Fruit fly (Drosophila melanogaster) whole organism, embryonic: Measurements from ENCODE around the gene wge.

Experiments
- B-H1 ChIP-seq: fragments of 200-800 bp; sonication (Bioruptor generic); IDR thresholded peaks from 3 replicates; pipeline ENCODE4 v1.3.6; 2022; ENCODE audit warnings: missing biosample characterization, missing genetic modification characterization
- CG10366 ChIP-seq: fragments of 200-800 bp; sonication (Bioruptor generic); IDR thresholded peaks from 2 replicates; pipeline ENCODE4 v1.3.6; 2022; ENCODE audit warnings: missing biosample characterization, missing genetic modification characterization
- CG10654 ChIP-seq: fragments of 200-800 bp; sonication (Bioruptor generic); optimal IDR thresholded peaks from 2 replicates; lab custom pipeline; 2016; ENCODE audit warnings: missing biosample characterization, missing genetic modification characterization
- CG11504 ChIP-seq: fragments of 200-800 bp; sonication (Bioruptor generic); optimal IDR thresholded peaks from 3 replicates; lab custom pipeline; 2019; ENCODE audit warnings: missing biosample characterization, mild to moderate bottlenecking, missing genetic modification characterization, moderate library complexity
- CG11560 ChIP-seq: fragments of 200-800 bp; sonication (Bioruptor generic); IDR thresholded peaks from 3 replicates; pipeline ENCODE4 v1.3.6; 2022; ENCODE audit warnings: missing biosample characterization, missing genetic modification characterization
- CG12155 ChIP-seq: fragments of 200-800 bp; sonication (Bioruptor generic); optimal IDR thresholded peaks from 3 replicates; lab custom pipeline; 2016; ENCODE audit warnings: missing biosample characterization, missing genetic modification characterization
- CG12744 ChIP-seq: fragments of 200-800 bp; sonication (Bioruptor generic); optimal IDR thresholded peaks from 2 replicates; lab custom pipeline; 2016; ENCODE audit warnings: missing biosample characterization, missing genetic modification characterization
- CG12769 ChIP-seq: fragments of 200-800 bp; sonication (Bioruptor generic); optimal IDR thresholded peaks from 2 replicates; lab custom pipeline; 2019; ENCODE audit warnings: missing biosample characterization, mild to moderate bottlenecking, missing genetic modification characterization, moderate library complexity
- CG13424 ChIP-seq: fragments of 200-800 bp; sonication (Bioruptor generic); optimal IDR thresholded peaks from 2 replicates; lab custom pipeline; 2019; ENCODE audit warnings: missing biosample characterization, mild to moderate bottlenecking, missing genetic modification characterization, moderate library complexity
- CG15479 ChIP-seq: fragments of 200-800 bp; sonication (Bioruptor generic); optimal IDR thresholded peaks from 3 replicates; lab custom pipeline; 2019; ENCODE audit warnings: missing biosample characterization, mild to moderate bottlenecking, missing genetic modification characterization, moderate library complexity
- CG1647 ChIP-seq: fragments of 200-800 bp; sonication (Bioruptor generic); optimal IDR thresholded peaks from 3 replicates; lab custom pipeline; 2016; ENCODE audit warnings: missing biosample characterization, missing genetic modification characterization
- CG17568 ChIP-seq: fragments of 200-800 bp; sonication (Bioruptor generic); optimal IDR thresholded peaks from 2 replicates; lab custom pipeline; 2018; ENCODE audit warnings: missing biosample characterization, mild to moderate bottlenecking, missing genetic modification characterization, moderate library complexity
- CG18011 ChIP-seq: fragments of 200-800 bp; sonication (Bioruptor generic); optimal IDR thresholded peaks from 2 replicates; lab custom pipeline; 2017; ENCODE audit warnings: missing biosample characterization, missing genetic modification characterization, mild to moderate bottlenecking, moderate library complexity, missing genotype
- CG18262 ChIP-seq: fragments of 200-800 bp; optimal IDR thresholded peaks from 3 replicates; lab custom pipeline; 2019; ENCODE audit warnings: missing biosample characterization, mild to moderate bottlenecking, missing genetic modification characterization, moderate library complexity
- CG18764 ChIP-seq: fragments of 200-800 bp; sonication (Bioruptor generic); optimal IDR thresholded peaks from 3 replicates; lab custom pipeline; 2016; ENCODE audit warnings: missing biosample characterization, missing genetic modification characterization
- CG2875 ChIP-seq: fragments of 200-800 bp; sonication (Bioruptor generic); optimal IDR thresholded peaks from 2 replicates; lab custom pipeline; 2017; ENCODE audit warnings: missing biosample characterization, mild to moderate bottlenecking, missing genetic modification characterization, missing genetic modification reagents
- CG3281 ChIP-seq: fragments of 200-800 bp; sonication (Bioruptor generic); optimal IDR thresholded peaks from 3 replicates; lab custom pipeline; 2017; ENCODE audit warnings: missing biosample characterization, mild to moderate bottlenecking, missing genetic modification characterization
- CG34376 ChIP-seq: fragments of 200-800 bp; sonication (Bioruptor generic); optimal IDR thresholded peaks from 2 replicates; lab custom pipeline; 2018; ENCODE audit warnings: missing biosample characterization, mild to moderate bottlenecking, missing genetic modification characterization
- CG6813 ChIP-seq: fragments of 200-800 bp; sonication (Bioruptor generic); optimal IDR thresholded peaks from 2 replicates; lab custom pipeline; 2017; ENCODE audit warnings: missing biosample characterization, missing genetic modification characterization, mild to moderate bottlenecking, moderate library complexity, missing genetic modification reagents
- CG8944 ChIP-seq: fragments of 200-800 bp; sonication (Bioruptor generic); optimal IDR thresholded peaks from 3 replicates; lab custom pipeline; 2016; ENCODE audit warnings: missing biosample characterization, missing genetic modification characterization
- CG9609 ChIP-seq: fragments of 200-800 bp; sonication (Bioruptor generic); optimal IDR thresholded peaks from 3 replicates; lab custom pipeline; 2016; ENCODE audit warnings: missing biosample characterization, missing genetic modification characterization
- CrebB ChIP-seq: fragments of 200-800 bp; sonication (Bioruptor generic); optimal IDR thresholded peaks from 3 replicates; lab custom pipeline; 2018; ENCODE audit warnings: missing biosample characterization, mild to moderate bottlenecking, missing genetic modification characterization
- ERR ChIP-seq: fragments of 200-800 bp; sonication (Bioruptor generic); optimal IDR thresholded peaks from 2 replicates; lab custom pipeline; 2016; ENCODE audit warnings: missing biosample characterization, missing genetic modification characterization
- Fer2 ChIP-seq: fragments of 200-800 bp; sonication (Bioruptor generic); optimal IDR thresholded peaks from 2 replicates; lab custom pipeline; 2018; ENCODE audit warnings: missing biosample characterization, mild to moderate bottlenecking, missing genetic modification characterization, moderate library complexity
- HLH3B ChIP-seq: fragments of 200-800 bp; sonication (Bioruptor generic); IDR thresholded peaks from 2 replicates; pipeline ENCODE4 v1.3.6; 2022; ENCODE audit warnings: missing biosample characterization, missing genetic modification characterization
- HmgD ChIP-seq: fragments of 200-800 bp; sonication (Bioruptor generic); optimal IDR thresholded peaks from 3 replicates; lab custom pipeline; 2016; ENCODE audit warnings: missing biosample characterization, missing genetic modification characterization
- Hmr ChIP-seq: fragments of 200-800 bp; sonication (Bioruptor generic); optimal IDR thresholded peaks from 3 replicates; lab custom pipeline; 2017; ENCODE audit warnings: mild to moderate bottlenecking, missing biosample characterization, missing genetic modification reagents, missing genetic modification characterization
- Neu2 ChIP-seq: fragments of 200-800 bp; sonication (Bioruptor generic); optimal IDR thresholded peaks from 3 replicates; lab custom pipeline; 2016; ENCODE audit warnings: missing biosample characterization, missing genetic modification characterization, borderline replicate concordance
- Nf-YB ChIP-seq: fragments of 200-800 bp; sonication (Bioruptor generic); optimal IDR thresholded peaks from 3 replicates; lab custom pipeline; 2019; ENCODE audit warnings: missing biosample characterization, mild to moderate bottlenecking, missing genetic modification characterization, moderate library complexity
- Nf-YC ChIP-seq: fragments of 200-800 bp; optimal IDR thresholded peaks from 3 replicates; lab custom pipeline; 2019; ENCODE audit warnings: missing biosample characterization, mild to moderate bottlenecking, missing genetic modification characterization, moderate library complexity
- Oaz ChIP-seq: fragments of 200-800 bp; sonication (Bioruptor generic); IDR thresholded peaks from 2 replicates; pipeline ENCODE4 v1.3.6; 2022; ENCODE audit warnings: missing biosample characterization, missing genetic modification characterization
- PHDP ChIP-seq: fragments of 200-800 bp; sonication (Bioruptor generic); optimal IDR thresholded peaks from 3 replicates; lab custom pipeline; 2018; ENCODE audit warnings: missing biosample characterization, mild to moderate bottlenecking, missing genetic modification characterization, moderate library complexity
- Spps ChIP-seq: fragments of 200-800 bp; sonication (Bioruptor generic); optimal IDR thresholded peaks from 2 replicates; lab custom pipeline; 2018; ENCODE audit warnings: missing biosample characterization, mild to moderate bottlenecking, missing genetic modification characterization
- Tbp ChIP-seq: fragments of >200 bp; optimal IDR thresholded peaks from 2 replicates; lab custom pipeline; 2018; ENCODE audit warnings: missing biosample characterization, missing genetic modification characterization
- abd-A ChIP-seq: fragments of 200-800 bp; sonication (Bioruptor generic); optimal IDR thresholded peaks from 3 replicates; lab custom pipeline; 2019; ENCODE audit warnings: missing biosample characterization, mild to moderate bottlenecking, missing genetic modification characterization, moderate library complexity
- bigmax ChIP-seq: fragments of 200-800 bp; sonication (Bioruptor generic); optimal IDR thresholded peaks from 2 replicates; lab custom pipeline; 2018; ENCODE audit warnings: missing biosample characterization, mild to moderate bottlenecking, missing genetic modification characterization
- bsh ChIP-seq, 2 experiments: fragments of 200-800 bp; sonication (Bioruptor generic); optimal IDR thresholded peaks; 2 replicates each; lab custom pipeline; 2017 to 2018; ENCODE audit warnings: mild to moderate bottlenecking in 2 of 2, missing biosample characterization in 2 of 2, missing genetic modification characterization in 2 of 2, moderate library complexity in 1 of 2
- btn ChIP-seq: fragments of 200-800 bp; sonication (Bioruptor generic); optimal IDR thresholded peaks from 2 replicates; lab custom pipeline; 2016; ENCODE audit warnings: missing biosample characterization, missing genetic modification characterization
- cad ChIP-seq: fragments of >200 bp; optimal IDR thresholded peaks from 2 replicates; lab custom pipeline; 2017; ENCODE audit warnings: missing biosample characterization, missing genetic modification characterization
- chm ChIP-seq: fragments of 200-800 bp; sonication (Bioruptor generic); IDR thresholded peaks from 2 replicates; pipeline ENCODE4 v1.3.6; 2022; ENCODE audit warnings: missing biosample characterization, missing genetic modification characterization
- dm ChIP-seq: fragments of 200-800 bp; sonication (Bioruptor generic); optimal IDR thresholded peaks from 3 replicates; lab custom pipeline; 2016; ENCODE audit warnings: missing biosample characterization, missing genetic modification characterization
- dmrt99B ChIP-seq: fragments of 200-800 bp; sonication (Bioruptor generic); optimal IDR thresholded peaks from 2 replicates; lab custom pipeline; 2018; ENCODE audit warnings: missing biosample characterization, mild to moderate bottlenecking, missing genetic modification characterization, moderate library complexity
- hbn ChIP-seq: fragments of 200-800 bp; sonication (Bioruptor generic); IDR thresholded peaks from 2 replicates; pipeline ENCODE4 v1.3.6; 2022; ENCODE audit warnings: missing biosample characterization, missing genetic modification characterization; ENCODE audit not compliant: partially characterized antibody
- hth ChIP-seq: fragments of >200 bp; optimal IDR thresholded peaks from 2 replicates; lab custom pipeline; 2017; ENCODE audit warnings: inconsistent platforms
- kah ChIP-seq: fragments of 200-800 bp; sonication (Bioruptor generic); optimal IDR thresholded peaks from 2 replicates; lab custom pipeline; 2018; ENCODE audit warnings: missing biosample characterization, mild to moderate bottlenecking, missing genetic modification characterization
- nom ChIP-seq: fragments of 200-800 bp; sonication (Bioruptor generic); optimal IDR thresholded peaks from 2 replicates; lab custom pipeline; 2017; ENCODE audit warnings: missing biosample characterization, missing genetic modification characterization, mild to moderate bottlenecking, moderate library complexity, missing genetic modification reagents
- schlank ChIP-seq: fragments of 200-800 bp; sonication (Bioruptor generic); optimal IDR thresholded peaks from 2 replicates; lab custom pipeline; 2018; ENCODE audit warnings: missing biosample characterization, mild to moderate bottlenecking, missing genetic modification characterization
- slbo ChIP-seq: fragments of 200-800 bp; sonication (Bioruptor generic); IDR thresholded peaks from 2 replicates; pipeline ENCODE4 v1.3.6; 2022; ENCODE audit warnings: missing biosample characterization, missing genetic modification characterization
- tll ChIP-seq, 2 experiments: fragments of 200-800 bp in 1 of 2; fragments of >200 bp in 1 of 2; sonication (Bioruptor generic) in 1 of 2; optimal IDR thresholded peaks; 2 replicates each; lab custom pipeline; 2017 to 2019; ENCODE audit warnings: missing biosample characterization in 2 of 2, missing genetic modification characterization in 2 of 2, mild to moderate bottlenecking in 1 of 2, moderate library complexity in 1 of 2
- zf30C ChIP-seq: fragments of 200-800 bp; sonication (Bioruptor generic); optimal IDR thresholded peaks from 3 replicates; lab custom pipeline; 2018; ENCODE audit warnings: missing biosample characterization, mild to moderate bottlenecking, missing genetic modification characterization

The wge gene

DNA sequence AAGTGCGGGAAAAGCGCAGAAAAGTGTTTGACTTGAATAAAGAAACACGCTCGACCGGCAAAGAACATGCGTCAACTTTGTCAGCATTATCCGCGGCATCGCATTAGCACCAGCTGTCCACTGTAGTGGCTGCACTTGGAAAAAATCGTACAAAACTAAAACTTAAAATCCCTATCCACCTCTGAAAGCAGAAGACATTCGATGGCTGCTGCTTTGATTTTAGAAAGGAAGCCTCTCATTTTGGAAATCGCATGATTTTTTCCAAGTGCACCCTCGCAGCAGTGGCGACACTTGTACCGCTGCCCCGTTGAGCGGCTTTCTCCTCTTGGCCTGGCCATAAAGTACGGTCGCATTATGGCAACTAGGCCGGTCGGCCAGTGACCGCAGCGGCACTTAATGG, 56.7 kb downstream of the wge start:
- TF ChIP-seq chm (GFP tag; lab: Robert Waterston, UW) (no peak), Neu2 (GFP tag; lab: Kevin White, UChicago) (no peak), tll (GFP tag; optimal IDR thresholded peaks at IDR 0.05; lab: Kevin White, UChicago) (no peak), Tbp (GFP tag; lab: Kevin White, UChicago) (no peak), schlank (tag; lab: Kevin White, UChicago) (no peak), Hmr (GFP tag; lab: Kevin White, UChicago) (peak; percentile 14), CG8944 (GFP tag; lab: Kevin White, UChicago) (no peak), CG6813 (no peak), bsh (GFP tag; optimal IDR thresholded peaks at IDR 0.05; lab: Kevin White, UChicago) (peak; percentile 40 to 75), zf30C (GFP tag; lab: Kevin White, UChicago) (no peak), B-H1 (GFP tag; lab: Robert Waterston, UW) (no peak), PHDP (tag; lab: Kevin White, UChicago) (peak; percentile 46), CG18262 (tag; lab: Kevin White, UChicago) (peak; percentile 6), slbo (GFP tag; lab: Robert Waterston, UW) (peak; percentile 76), CG34376 (GFP tag; lab: Kevin White, UChicago) (no peak), CG11560 (tag; lab: Robert Waterston, UW) (0 out of 3 replicates have a peak, but pooled peaks have one; percentile 32), CG17568 (GFP tag; lab: Kevin White, UChicago) (no peak), HmgD (GFP tag; lab: Kevin White, UChicago) (no peak), cad (no peak), Nf-YB (no peak), CG10654 (GFP tag; lab: Kevin White, UChicago) (no peak), nom (GFP tag; lab: Kevin White, UChicago) (no peak), HLH3B (GFP tag; lab: Robert Waterston, UW) (peak; percentile 68), CG9609 (no peak), dm (GFP tag; lab: Kevin White, UChicago) (no peak), CG12155 (GFP tag; lab: Kevin White, UChicago) (no peak), Oaz (no peak), CrebB (tag; lab: Kevin White, UChicago) (no peak), CG18011 (GFP tag; lab: Kevin White, UChicago) (peak; percentile 8), CG15479 (no peak), CG11504 (tag; lab: Kevin White, UChicago) (peak; percentile 65), CG12744 (no peak), Spps (tag; lab: Kevin White, UChicago) (no peak), hth (lab: Kevin White, UChicago) (no peak), dmrt99B (tag; lab: Kevin White, UChicago) (peak; percentile 54), CG18764 (GFP tag; lab: Kevin White, UChicago) (no peak), abd-A (tag; lab: Kevin White, UChicago) (no peak), ERR (GFP tag; lab: Kevin White, UChicago) (no peak), btn (GFP tag; lab: Kevin White, UChicago) (no peak), CG13424 (tag; lab: Kevin White, UChicago) (peak; percentile 32), CG10366 (GFP tag; lab: Robert Waterston, UW) (peak; percentile 59), kah (GFP tag; lab: Kevin White, UChicago) (no peak), hbn (GFP tag; lab: Robert Waterston, UW) (no peak), CG12769 (peak; percentile 26), CG2875 (peak; percentile 39), CG3281 (GFP tag; lab: Kevin White, UChicago) (no peak), Nf-YC (tag; lab: Kevin White, UChicago) (no peak), Fer2 (no peak), CG1647 (GFP tag; lab: Kevin White, UChicago) (no peak), bigmax (GFP tag; lab: Kevin White, UChicago) (no peak)
